Worm (Caenorhabditis elegans): Measurements from ENCODE around the gene srg-47.

DNA sequence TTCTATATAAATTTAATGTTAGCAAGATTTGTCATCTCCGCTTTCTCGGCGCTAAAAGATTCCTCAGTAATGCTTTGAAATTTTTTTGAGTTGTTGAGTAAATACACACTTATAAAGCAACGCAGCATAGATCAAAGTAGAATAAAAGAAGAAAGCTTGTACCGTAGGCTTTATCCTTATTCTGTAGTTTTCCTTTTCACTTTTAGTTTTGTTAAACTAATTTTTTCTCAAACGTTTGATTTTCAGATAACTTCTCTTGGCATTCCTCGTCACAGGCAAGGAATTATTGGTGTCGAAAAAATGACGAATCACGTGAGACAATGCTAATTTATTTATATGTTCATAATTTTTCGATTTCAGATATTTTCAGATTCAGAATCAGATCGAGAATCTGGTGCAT, 6.5 kb upstream of the srg-47 start, which contains the start of gene C53A5.11:
- TF ChIP-seq tab-1 (GFP tag; IDR thresholded peaks at IDR 0.05): no peak
- no peak for TF ChIP-seq med-1 (GFP tag; optimal IDR thresholded peaks at IDR 0.05; ENCODE audit: insufficient read depth)
- TF ChIP-seq flt-1 (GFP tag; IDR thresholded peaks at IDR 0.05): no peak
- TF ChIP-seq cog-1 (tag; optimal IDR thresholded peaks at IDR 0.05): no peak
- no peak for TF ChIP-seq ztf-29 (GFP tag; IDR thresholded peaks at IDR 0.05)
- TF ChIP-seq T22C8.4 (GFP tag; IDR thresholded peaks at IDR 0.05): no peak
- no peak for TF ChIP-seq ztf-23 (GFP tag; IDR thresholded peaks at IDR 0.05)
- no peak for TF ChIP-seq ref-1 (GFP tag; conservative IDR thresholded peaks at IDR 0.05)
- no peak for TF ChIP-seq klf-2 (GFP tag; conservative IDR thresholded peaks at IDR 0.05)
